Worm (Caenorhabditis elegans): ENCODE results near the gene fipr-16.

The fipr-16 gene

DNA sequence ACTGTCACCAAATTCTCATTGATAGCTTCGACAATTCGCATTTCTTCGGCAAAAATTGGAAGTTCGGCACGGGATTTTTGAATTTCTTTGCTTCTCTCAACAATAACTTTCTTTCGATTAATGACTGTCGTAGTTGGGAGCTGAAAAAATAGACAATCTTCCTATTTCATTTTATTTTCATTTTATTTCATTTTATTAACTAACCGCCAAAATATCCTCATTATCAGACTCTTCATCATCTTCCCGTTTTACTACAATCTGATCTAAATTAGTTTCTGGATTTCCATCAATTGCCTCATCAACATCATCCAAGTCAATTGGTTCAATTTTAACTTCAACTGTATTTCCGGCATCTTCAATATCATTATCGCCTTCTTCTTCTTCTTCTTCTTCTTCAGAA, 22.8 kb upstream of the fipr-16 start:
- TF ChIP-seq efl-3 (GFP tag; optimal IDR thresholded peaks at IDR 0.05) (no peak), zip-4 (GFP tag; optimal IDR thresholded peaks at IDR 0.05) (no peak), sox-4 (tag; optimal IDR thresholded peaks at IDR 0.05) (no peak), ceh-88 (GFP tag; IDR thresholded peaks at IDR 0.05) (no peak), unc-30 (tag; optimal IDR thresholded peaks at IDR 0.05) (no peak), nhr-84 (tag; optimal IDR thresholded peaks at IDR 0.05) (no peak), pqm-1 (tag; optimal IDR thresholded peaks at IDR 0.05) (no peak), lin-13 (GFP tag; optimal IDR thresholded peaks at IDR 0.05) (no peak)

DNA sequence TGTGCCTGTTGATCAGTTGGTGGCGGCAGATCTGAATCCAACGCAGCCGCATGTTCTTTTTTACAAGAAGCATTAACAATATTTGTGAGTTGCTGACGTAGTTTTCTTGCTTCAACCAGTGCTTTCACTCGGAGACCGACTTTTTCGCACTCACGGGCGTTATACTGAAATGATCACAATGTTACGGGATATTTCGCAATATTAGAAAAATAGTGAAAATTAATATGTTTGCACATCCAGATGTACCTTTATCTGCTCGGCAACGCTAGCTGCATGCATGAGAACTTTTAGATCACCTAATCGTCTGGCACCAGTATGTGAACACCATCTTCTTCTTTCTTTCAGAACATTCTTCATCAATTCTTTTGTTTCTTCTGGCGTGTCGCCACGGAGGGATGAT, 20.5 kb upstream of the fipr-16 start:
- TF ChIP-seq efl-1 (optimal IDR thresholded peaks at IDR 0.05) (no peak), efl-1 (GFP tag; optimal IDR thresholded peaks at IDR 0.05 in 1 of 2) (peak in 1 of 2 experiments; percentile 23), ztf-4 (tag; optimal IDR thresholded peaks at IDR 0.05) (no peak), nhr-71 (tag; optimal IDR thresholded peaks at IDR 0.05) (no peak)

DNA sequence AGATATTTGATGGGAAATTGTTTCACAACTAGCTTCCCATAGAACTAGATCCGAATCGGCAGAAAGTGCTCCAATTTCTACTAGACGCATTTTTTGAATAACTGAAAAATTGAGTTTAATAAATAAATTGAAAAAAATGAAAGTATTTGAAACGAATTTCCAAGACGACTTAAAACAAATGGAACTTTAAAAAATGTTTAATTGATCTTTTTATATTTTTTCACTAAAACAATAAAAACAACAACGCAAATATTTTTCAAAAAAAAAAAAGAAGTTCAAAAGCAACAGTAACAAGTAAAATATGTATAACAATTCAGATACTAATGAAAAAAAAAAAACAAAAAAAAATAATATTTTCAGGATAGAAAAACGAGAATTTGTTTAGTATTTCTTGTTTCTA, 18.9 kb upstream of the fipr-16 start, which contains the start of gene C06E1.9:
TSS of gene C06E1.9 (minus strand) at position 101 of the 400 bp plus-strand sequence.
- TF ChIP-seq hpl-2 (GFP tag; optimal IDR thresholded peaks at IDR 0.05) (no peak), ceh-88 (GFP tag; IDR thresholded peaks at IDR 0.05) (no peak), zag-1 (tag; optimal IDR thresholded peaks at IDR 0.05) (no peak), aha-1 (tag; optimal IDR thresholded peaks at IDR 0.05) (no peak), hlh-17 (GFP tag; optimal IDR thresholded peaks at IDR 0.05; ENCODE audit: borderline replicate concordance) (no peak), ztf-11 (tag; optimal IDR thresholded peaks at IDR 0.05) (no peak), ztf-4 (tag; optimal IDR thresholded peaks at IDR 0.05) (no peak), ceh-8 (GFP tag; optimal IDR thresholded peaks at IDR 0.05) (no peak), mab-9 (GFP tag; IDR thresholded peaks at IDR 0.05) (no peak), mdl-1 (tag; optimal IDR thresholded peaks at IDR 0.05) (no peak), nhr-85 (tag) (no peak)

DNA sequence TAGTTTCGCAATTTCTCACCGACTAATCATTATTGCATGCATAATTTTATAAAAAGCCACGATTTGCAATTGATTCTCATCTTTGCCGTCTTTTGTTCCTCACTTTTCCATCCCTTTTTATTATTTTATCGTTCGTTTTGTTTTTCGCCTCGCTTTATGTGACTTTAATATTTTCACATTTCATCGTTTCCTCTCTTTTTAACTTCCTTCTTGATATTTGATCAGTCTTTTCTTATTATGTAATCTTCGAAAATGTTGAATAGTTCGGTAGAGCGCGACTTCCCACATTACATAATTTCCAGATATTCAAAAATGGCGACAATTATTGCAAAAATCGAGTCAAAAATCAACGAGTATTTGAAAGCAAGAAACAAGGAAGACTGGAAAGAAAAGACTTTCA, 14.8 kb upstream of the fipr-16 start, which contains the start of gene C06E1.1:
TSS of gene C06E1.1 (plus strand) at position 301 of the 400 bp plus-strand sequence.
- no peak for TF ChIP-seq nhr-84 (tag; optimal IDR thresholded peaks at IDR 0.05)
- TF ChIP-seq aha-1 (tag; optimal IDR thresholded peaks at IDR 0.05) = no peak

DNA sequence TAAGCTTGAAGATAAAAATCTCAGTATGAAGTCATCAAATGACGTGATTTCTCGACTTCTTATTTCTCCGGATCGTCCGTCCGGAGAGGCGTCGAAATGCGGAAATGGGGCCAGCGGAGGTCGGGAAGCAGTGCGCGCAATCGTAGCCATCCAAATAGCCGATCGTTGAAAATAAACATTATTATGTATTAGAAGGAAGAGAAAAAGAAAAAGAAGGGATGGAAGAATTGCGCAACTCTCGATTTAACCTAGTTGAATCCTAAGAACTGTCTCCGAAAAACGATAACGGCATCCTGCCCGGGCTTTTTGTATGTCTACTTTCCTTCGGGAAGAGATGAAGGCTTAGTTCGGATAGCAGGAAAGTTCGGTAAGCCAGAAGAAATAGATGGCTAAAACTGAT, 11.4 kb upstream of the fipr-16 start:
- TF ChIP-seq ztf-11 (tag; optimal IDR thresholded peaks at IDR 0.05) = no peak
- no peak for TF ChIP-seq unc-86 (tag; optimal IDR thresholded peaks at IDR 0.05)
- peak; percentile 93 for TF ChIP-seq blmp-1 (tag; optimal IDR thresholded peaks at IDR 0.05)

DNA sequence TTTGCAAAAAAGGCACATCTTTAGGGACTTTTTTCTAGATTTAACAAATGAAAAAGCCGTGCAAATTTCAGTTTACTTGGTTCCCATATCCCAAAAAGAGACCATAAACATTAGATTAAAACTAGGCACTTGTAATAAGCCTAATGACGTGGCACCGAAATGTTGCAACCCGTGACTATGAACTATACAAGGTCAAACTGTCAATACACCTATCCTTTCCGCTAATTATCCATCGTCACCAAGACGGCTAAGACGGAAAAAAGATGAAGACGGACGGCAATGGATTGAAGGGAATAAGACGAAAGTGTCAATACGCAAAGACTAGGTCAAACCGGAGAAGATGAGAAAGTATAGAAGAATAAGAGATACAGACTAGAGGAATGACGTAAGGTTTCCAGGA, 8.2 kb upstream of the fipr-16 start:
- TF ChIP-seq nhr-85 (tag) (peak; percentile 62), mdl-1 (tag; optimal IDR thresholded peaks at IDR 0.05) (no peak), nhr-76 (tag; optimal IDR thresholded peaks at IDR 0.05) (no peak), lin-14 (GFP tag; optimal IDR thresholded peaks at IDR 0.05) (no peak), elt-3 (tag; optimal IDR thresholded peaks at IDR 0.05) (peak in 1 of 6 experiments; percentile 59), ces-1 (GFP tag; optimal IDR thresholded peaks at IDR 0.05) (no peak), dpl-1 (GFP tag; optimal IDR thresholded peaks at IDR 0.05) (peak in 1 of 3 experiments; percentile 8), snu-23 (GFP tag; optimal IDR thresholded peaks at IDR 0.05) (peak; percentile 12), unc-86 (tag; optimal IDR thresholded peaks at IDR 0.05) (no peak), C16A3.4 (tag; optimal IDR thresholded peaks at IDR 0.05) (peak; percentile 19), blmp-1 (tag; optimal IDR thresholded peaks at IDR 0.05) (peak; percentile 94), nhr-20 (tag; optimal IDR thresholded peaks at IDR 0.05) (peak; percentile 8), mep-1 (tag; optimal IDR thresholded peaks at IDR 0.05) (peak; percentile 53)
